Fruit fly (Drosophila melanogaster): ENCODE measurements around the gene CG31717.

The CG31717 gene

DNA sequence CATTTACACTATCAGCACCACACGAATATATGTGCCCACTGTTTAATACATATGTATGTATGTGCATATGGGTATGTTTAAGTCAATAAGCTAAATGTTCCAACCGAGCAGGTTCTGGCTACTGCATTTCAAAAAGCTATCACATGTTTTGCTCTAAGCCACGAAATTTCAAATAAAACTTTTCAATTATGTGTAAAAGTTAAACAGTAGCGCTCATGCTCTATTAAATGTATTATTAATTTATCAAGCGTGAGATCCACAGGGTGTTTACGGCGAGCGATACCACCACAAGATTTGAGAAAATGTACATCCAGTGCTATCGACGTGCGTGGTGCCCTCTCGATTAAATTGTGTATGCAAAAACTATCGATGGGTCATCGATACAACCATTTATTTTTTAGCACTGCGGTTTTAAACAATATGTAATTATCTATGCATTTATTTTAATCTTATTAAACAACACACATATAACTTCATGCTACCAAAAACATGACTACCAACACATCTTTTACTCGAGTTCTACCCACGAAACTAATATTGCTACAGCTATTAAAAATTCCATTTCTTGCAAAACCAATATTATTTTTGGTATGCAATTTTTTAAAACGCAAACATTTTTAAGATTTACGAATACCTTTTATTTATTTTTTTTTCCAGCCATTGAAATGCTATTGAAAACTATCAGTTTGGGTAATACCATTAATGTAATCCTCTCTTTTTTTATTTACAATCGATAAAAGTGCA lies 10.4 kb downstream of the CG31717 start, which contains the start of gene Pten (continued):
- no peak for TF ChIP-seq HLH106 (tag; optimal IDR thresholded peaks at IDR 0.05)

DNA sequence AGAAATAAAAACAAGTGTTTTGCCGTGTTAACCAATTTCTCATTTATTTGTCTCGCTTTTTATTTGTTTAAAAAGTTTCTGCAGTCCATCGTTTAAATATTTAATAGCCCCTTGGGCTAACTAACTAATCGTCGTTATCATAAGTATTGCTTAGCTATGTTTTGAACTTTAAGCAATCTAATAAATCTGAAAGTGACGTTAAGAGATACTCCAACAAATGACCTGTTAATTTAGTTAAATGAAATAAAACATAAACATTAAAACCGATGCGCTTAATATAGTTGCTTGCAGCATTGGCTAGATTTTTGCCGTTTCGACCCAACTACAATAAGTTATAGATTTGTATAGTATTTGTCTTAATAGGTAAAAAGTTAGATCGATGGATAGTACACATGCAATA lies 11.2 kb downstream of the CG31717 start:
- TF ChIP-seq br (GFP tag; optimal IDR thresholded peaks at IDR 0.05) (no peak), Abd-B (GFP tag; optimal IDR thresholded peaks at IDR 0.05) (no peak), CrebA (GFP tag; optimal IDR thresholded peaks at IDR 0.05; ENCODE audit: borderline replicate concordance) (no peak), CG9705 (GFP tag; optimal IDR thresholded peaks at IDR 0.05) (no peak), psq (GFP tag; optimal IDR thresholded peaks at IDR 0.05) (no peak), fru (GFP tag; optimal IDR thresholded peaks at IDR 0.05) (no peak), dmrt93B (GFP tag; optimal IDR thresholded peaks at IDR 0.05) (no peak), h (GFP tag; optimal IDR thresholded peaks at IDR 0.05) (no peak), GATAd (GFP tag; optimal IDR thresholded peaks at IDR 0.05) (no peak), Dfd (GFP tag; optimal IDR thresholded peaks at IDR 0.05) (no peak), OdsH (GFP tag; optimal IDR thresholded peaks at IDR 0.05) (no peak)

DNA sequence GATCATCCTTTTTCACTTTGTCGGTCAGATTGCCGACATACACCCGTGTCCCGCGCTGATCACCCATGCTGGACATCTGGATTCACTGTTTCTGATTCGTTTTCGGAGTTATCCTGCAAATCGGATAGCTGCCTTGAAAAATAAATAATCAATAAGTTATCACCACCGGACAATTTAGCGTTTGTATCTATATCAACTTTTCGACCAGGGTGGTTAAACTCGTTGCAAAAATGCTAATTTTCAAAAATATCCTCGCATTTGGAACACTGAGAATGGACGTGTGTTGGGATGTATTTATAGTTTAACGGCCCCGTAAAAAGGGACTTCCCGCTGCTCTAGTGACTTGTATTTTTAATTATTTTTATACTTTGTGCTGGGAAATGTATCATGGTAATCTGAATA lies 12.8 kb downstream of the CG31717 start, which contains the start of gene Rsf1:
Rsf1 (minus strand) TSS at position 212 of the 402 bp plus-strand sequence.
- TF ChIP-seq Rel (GFP tag; optimal IDR thresholded peaks at IDR 0.05): no peak
- peak; percentile 83 for TF ChIP-seq Rel (tag; optimal IDR thresholded peaks at IDR 0.05)
- TF ChIP-seq Dfd (GFP tag; optimal IDR thresholded peaks at IDR 0.05): no peak
- peak in 1 of 2 experiments; percentile 22 for TF ChIP-seq dl (GFP tag; optimal IDR thresholded peaks at IDR 0.05; ENCODE audit: insufficient read depth in 1 of 2, partially characterized antibody in 2 of 2)

DNA sequence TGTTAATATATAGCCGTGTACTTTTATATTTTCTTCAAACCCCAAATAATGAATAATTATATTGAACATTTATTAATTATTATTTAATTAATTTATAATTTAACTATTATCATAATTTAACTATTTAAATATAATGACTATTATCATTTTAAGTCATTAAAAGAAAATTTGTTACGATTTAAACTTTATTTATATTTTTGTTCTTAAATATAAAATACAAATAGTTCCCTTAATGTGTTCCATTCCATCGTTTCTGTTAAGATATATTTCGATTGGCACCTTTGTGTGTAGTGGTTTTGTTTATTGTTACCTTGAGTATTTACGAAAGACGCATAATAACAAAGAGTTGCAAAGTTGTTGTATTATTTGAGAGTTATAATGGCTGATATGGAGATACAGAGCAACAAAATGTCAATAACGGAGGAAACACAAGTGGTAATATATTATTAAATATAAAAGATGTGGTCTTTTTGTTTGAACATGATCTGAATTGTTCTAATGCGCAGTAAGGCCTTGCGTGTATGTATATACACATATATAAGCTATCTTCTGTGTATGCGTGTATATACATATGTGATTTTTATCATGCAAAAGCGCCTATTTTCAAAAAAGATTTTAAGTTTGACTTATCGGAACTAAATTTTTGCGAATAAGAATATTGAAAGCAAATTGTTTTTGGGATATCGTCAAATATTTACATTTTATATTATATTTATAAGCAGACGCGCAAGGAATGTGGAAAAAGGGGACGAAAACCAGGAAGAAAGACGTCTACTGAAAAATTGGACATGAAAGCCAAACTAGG lies 13.5 kb downstream of the CG31717 start, which contains the start of gene REPTOR-BP:
REPTOR-BP (plus strand) TSS at position 296 of the 805 bp plus-strand sequence.
- peak; percentile 58 for TF ChIP-seq sage (GFP tag; optimal IDR thresholded peaks at IDR 0.05)
- no peak for TF ChIP-seq HLH106 (tag; optimal IDR thresholded peaks at IDR 0.05)
- TF ChIP-seq Jra (GFP tag; optimal IDR thresholded peaks at IDR 0.05): no peak
- peak; percentile 0 for TF ChIP-seq psq (GFP tag; optimal IDR thresholded peaks at IDR 0.05)
- no peak for TF ChIP-seq h (GFP tag; optimal IDR thresholded peaks at IDR 0.05)
- TF ChIP-seq foxo (GFP tag; optimal IDR thresholded peaks at IDR 0.05): no peak
- TF ChIP-seq brk (GFP tag; optimal IDR thresholded peaks at IDR 0.05): peak; percentile 67

DNA sequence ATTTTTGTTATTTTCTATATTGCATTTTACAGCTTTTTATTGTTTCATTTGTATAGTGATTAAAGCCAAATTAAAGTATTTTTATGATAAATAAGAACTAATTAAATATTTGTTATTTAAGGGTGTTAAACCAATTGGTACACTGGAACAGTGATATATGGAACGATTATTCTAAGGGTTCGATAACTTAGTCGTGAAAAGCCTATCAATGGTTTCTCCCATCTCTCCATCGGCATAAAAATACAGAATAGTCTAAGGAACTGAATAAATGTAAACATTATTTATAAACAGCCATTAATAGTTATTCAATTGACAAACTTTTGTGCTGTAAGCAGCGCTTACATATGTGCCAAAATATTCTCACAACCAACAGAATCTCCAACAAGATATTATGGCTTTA lies 14.6 kb downstream of the CG31717 start, which contains the start of gene Mob3:
Mob3 (plus strand) TSS at position 208 of the 400 bp plus-strand sequence.
- TF ChIP-seq Jra (GFP tag; optimal IDR thresholded peaks at IDR 0.05) (no peak), dl (GFP tag; optimal IDR thresholded peaks at IDR 0.05; ENCODE audit: insufficient read depth in 1 of 2, partially characterized antibody in 2 of 2) (no peak), h (GFP tag; optimal IDR thresholded peaks at IDR 0.05) (no peak), Vsx2 (GFP tag; optimal IDR thresholded peaks at IDR 0.05; ENCODE audit: partially characterized antibody) (no peak), Sp1 (GFP tag; optimal IDR thresholded peaks at IDR 0.05) (no peak), foxo (GFP tag; optimal IDR thresholded peaks at IDR 0.05) (no peak), woc (GFP tag; optimal IDR thresholded peaks at IDR 0.05) (peak; percentile 39), CG32264 (GFP tag; optimal IDR thresholded peaks at IDR 0.05) (no peak), sage (GFP tag; optimal IDR thresholded peaks at IDR 0.05) (peak; percentile 56), HLH106 (tag; optimal IDR thresholded peaks at IDR 0.05) (no peak), Dfd (GFP tag; optimal IDR thresholded peaks at IDR 0.05) (no peak), dsf (GFP tag; optimal IDR thresholded peaks at IDR 0.05; ENCODE audit: borderline replicate concordance) (no peak), Rel (GFP tag; optimal IDR thresholded peaks at IDR 0.05) (no peak), Rel (tag; optimal IDR thresholded peaks at IDR 0.05) (no peak), Dif (GFP tag; optimal IDR thresholded peaks at IDR 0.05; ENCODE audit: partially characterized antibody) (no peak), Hr78 (GFP tag; optimal IDR thresholded peaks at IDR 0.05) (no peak), Abd-B (GFP tag; optimal IDR thresholded peaks at IDR 0.05) (no peak), fru (GFP tag; optimal IDR thresholded peaks at IDR 0.05) (no peak), CG9705 (GFP tag; optimal IDR thresholded peaks at IDR 0.05) (no peak), pan (optimal IDR thresholded peaks at IDR 0.05) (no peak), Hnf4 (GFP tag; optimal IDR thresholded peaks at IDR 0.05) (peak; percentile 43), tai (GFP tag; optimal IDR thresholded peaks at IDR 0.05) (no peak), N (GFP tag; optimal IDR thresholded peaks at IDR 0.05) (no peak)

All from whole organism, wandering third instar larva.